In genomic region chr2L:14499497-14499896, dm6 we compare ENCODE assay signal across 1 fruit fly cellular context.
TF ChIP-seq lines count a peak whose summit lies in the region.

No protein-coding gene starts in this region.

TF ChIP-seq in whole organism, embryonic, 481 proteins besides CTCF, POLR2A, EP300 and RAD21 (continued from another document):
- TF ChIP-seq NC2α (GFP tag; optimal IDR thresholded peaks at IDR 0.05; lab: Kevin White, UChicago) (no peak), CG30403 (GFP tag; optimal IDR thresholded peaks at IDR 0.05; lab: Kevin White, UChicago) (no peak), CG7745 (tag; optimal IDR thresholded peaks at IDR 0.05; lab: Kevin White, UChicago) (no peak), CG3838 (GFP tag; optimal IDR thresholded peaks at IDR 0.05; lab: Kevin White, UChicago) (no peak), Atf6 (GFP tag; IDR thresholded peaks at IDR 0.05; lab: Robert Waterston, UW) (no peak), Awh (GFP tag; IDR thresholded peaks at IDR 0.05; lab: Robert Waterston, UW) (no peak), CG4328 (GFP tag; optimal IDR thresholded peaks at IDR 0.05; lab: Kevin White, UChicago) (no peak), tx (GFP tag; optimal IDR thresholded peaks at IDR 0.05; lab: Kevin White, UChicago) (no peak), CG3407 (GFP tag; optimal IDR thresholded peaks at IDR 0.05; lab: Kevin White, UChicago) (no peak), Rfx (GFP tag; IDR thresholded peaks at IDR 0.05; lab: Robert Waterston, UW) (peak; percentile 12; the same call in 1 of the 2 replicates), CG8359 (GFP tag; optimal IDR thresholded peaks at IDR 0.05; lab: Kevin White, UChicago; ENCODE audit: borderline replicate concordance) (no peak), CG15696 (tag; optimal IDR thresholded peaks at IDR 0.05; lab: Kevin White, UChicago) (no peak), ttk (GFP tag; IDR thresholded peaks at IDR 0.05; lab: Robert Waterston, UW) (0 out of 2 replicates have a peak, but pooled peaks have one; percentile 3), CG2889 (GFP tag; IDR thresholded peaks at IDR 0.05; lab: Robert Waterston, UW) (no peak), Aef1 (GFP tag; IDR thresholded peaks at IDR 0.05; lab: Robert Waterston, UW) (peak; percentile 15; the same call in 1 of the 3 replicates), CG9609 (GFP tag; optimal IDR thresholded peaks at IDR 0.05; lab: Kevin White, UChicago) (no peak), E2f2 (GFP tag; IDR thresholded peaks at IDR 0.05; lab: Robert Waterston, UW) (no peak), CG2120 (GFP tag; optimal IDR thresholded peaks at IDR 0.05; lab: Kevin White, UChicago) (no peak), lov (optimal IDR thresholded peaks at IDR 0.05; lab: Kevin White, UChicago) (no peak), lov (GFP tag; IDR thresholded peaks at IDR 0.05; lab: Robert Waterston, UW) (no peak), CG15514 (GFP tag; optimal IDR thresholded peaks at IDR 0.05; lab: Kevin White, UChicago) (no peak), hkb (optimal IDR thresholded peaks at IDR 0.05; lab: Kevin White, UChicago) (no peak), hkb (GFP tag; IDR thresholded peaks at IDR 0.05; lab: Robert Waterston, UW) (no peak), Med (GFP tag; lab: Kevin White, UChicago) (peak; percentile 20), Meics (GFP tag; optimal IDR thresholded peaks at IDR 0.05; lab: Kevin White, UChicago) (no peak), CG13894 (tag; optimal IDR thresholded peaks at IDR 0.05; lab: Kevin White, UChicago) (no peak), CHES-1-like (GFP tag; optimal IDR thresholded peaks at IDR 0.05; lab: Kevin White, UChicago) (no peak), nerfin-2 (GFP tag; IDR thresholded peaks at IDR 0.05; lab: Robert Waterston, UW; ENCODE audit: partially characterized antibody) (no peak), CG1603 (tag; optimal IDR thresholded peaks at IDR 0.05; lab: Kevin White, UChicago) (no peak), ERR (GFP tag; optimal IDR thresholded peaks at IDR 0.05; lab: Kevin White, UChicago) (no peak), Six4 (GFP tag; optimal IDR thresholded peaks at IDR 0.05; lab: Kevin White, UChicago) (no peak), CG10366 (GFP tag; IDR thresholded peaks at IDR 0.05; lab: Robert Waterston, UW) (no peak), sr (GFP tag; IDR thresholded peaks at IDR 0.05; lab: Robert Waterston, UW) (0 out of 3 replicates have a peak, but pooled peaks have one; percentile 10), CG11247 (GFP tag; IDR thresholded peaks at IDR 0.05; lab: Robert Waterston, UW) (no peak), HLHmδ (GFP tag; optimal IDR thresholded peaks at IDR 0.05; lab: Kevin White, UChicago) (no peak), Sry-β (GFP tag; optimal IDR thresholded peaks at IDR 0.05; lab: Kevin White, UChicago) (no peak), Oli (tag; optimal IDR thresholded peaks at IDR 0.05; lab: Kevin White, UChicago) (no peak), CG6813 (GFP tag; optimal IDR thresholded peaks at IDR 0.05; lab: Kevin White, UChicago) (no peak), rib (GFP tag; IDR thresholded peaks at IDR 0.05; lab: Robert Waterston, UW) (0 out of 2 replicates have a peak, but pooled peaks have one; percentile 28), Fer2 (tag; optimal IDR thresholded peaks at IDR 0.05; lab: Kevin White, UChicago) (no peak), sob (GFP tag; IDR thresholded peaks at IDR 0.05; lab: Robert Waterston, UW) (no peak), slou (GFP tag; optimal IDR thresholded peaks at IDR 0.05; lab: Kevin White, UChicago) (no peak), abd-A (tag; optimal IDR thresholded peaks at IDR 0.05; lab: Kevin White, UChicago) (no peak), row (GFP tag; IDR thresholded peaks at IDR 0.05; lab: Robert Waterston, UW) (no peak), CG16815 (GFP tag; optimal IDR thresholded peaks at IDR 0.05; lab: Kevin White, UChicago) (no peak), CG10543 (GFP tag; optimal IDR thresholded peaks at IDR 0.05; lab: Kevin White, UChicago) (peak; percentile 37), amos (GFP tag; IDR thresholded peaks at IDR 0.05; lab: Robert Waterston, UW; ENCODE audit: partially characterized antibody) (no peak), ind (GFP tag; optimal IDR thresholded peaks at IDR 0.05; lab: Kevin White, UChicago) (no peak)
